Worm (Caenorhabditis elegans) whole organism, young adult: Measurements from ENCODE around the gene glb-7.

Experiments
- B0019.2 ChIP-seq: fragments of 200-800 bp; sonication (Bioruptor generic); conservative IDR thresholded peaks from 2 replicates; pipeline ENCODE4 v1.3.6; 2022; ENCODE audit warnings: missing genetic modification reagents, missing genetic modification characterization, missing compliant biosample characterization
- C06A6.2 ChIP-seq: fragments of 200-800 bp; sonication (Bioruptor generic); conservative IDR thresholded peaks from 2 replicates; pipeline ENCODE4 v1.3.6; 2022; ENCODE audit warnings: missing genetic modification characterization, missing compliant biosample characterization
- C17E4.6 ChIP-seq: fragments of 200-800 bp; sonication (Bioruptor generic); IDR thresholded peaks from 2 replicates; pipeline ENCODE4 v1.3.6; 2022; ENCODE audit warnings: missing genetic modification reagents, missing genetic modification characterization, missing compliant biosample characterization
- D2030.7 ChIP-seq: fragments of 200-800 bp; sonication (Bioruptor generic); IDR thresholded peaks from 2 replicates; pipeline ENCODE4 v1.3.6; 2022; ENCODE audit warnings: missing genetic modification reagents, missing genetic modification characterization, missing compliant biosample characterization
- F23B12.7 ChIP-seq: sonication (generic microtip); optimal IDR thresholded peaks from 2 replicates; lab custom pipeline; 2017; ENCODE audit warnings: missing genetic modification characterization, mild to moderate bottlenecking, missing compliant biosample characterization, antibody characterized with exemption, moderate library complexity; ENCODE audit not compliant: insufficient read depth
- F55B11.4 ChIP-seq: sonication (generic microtip); optimal IDR thresholded peaks from 2 replicates; lab custom pipeline; 2016; ENCODE audit warnings: missing compliant biosample characterization, missing genetic modification characterization, borderline replicate concordance; ENCODE audit not compliant: insufficient read depth
- T07F8.4 ChIP-seq: sonication (generic microtip); optimal IDR thresholded peaks from 2 replicates; lab custom pipeline; 2016; ENCODE audit warnings: mild to moderate bottlenecking, missing genetic modification characterization, moderate library complexity, missing compliant biosample characterization
- Y95B8A.8 ChIP-seq: fragments of 200-800 bp; sonication (Bioruptor generic); IDR thresholded peaks from 2 replicates; pipeline ENCODE4 v1.3.6; 2022; ENCODE audit warnings: missing genetic modification reagents, missing genetic modification characterization, missing compliant biosample characterization
- akir-1 ChIP-seq: fragments of 200-800 bp; sonication (Bioruptor generic); optimal IDR thresholded peaks from 2 replicates; lab custom pipeline; 2018; ENCODE audit warnings: mild to moderate bottlenecking, missing genetic modification characterization, moderate library complexity, missing compliant biosample characterization
- ama-1 ChIP-seq, 3 experiments: fragments of 150-350 bp in 1 of 3; sonication (generic microtip) in 2 of 3; optimal IDR thresholded peaks; 2 replicates each; lab custom pipeline; 2014 to 2018; ENCODE audit warnings: missing biosample characterization in 2 of 3, missing genetic modification characterization in 2 of 3, missing genetic modification reagents in 2 of 3
- aptf-3 ChIP-seq: fragments of 200-800 bp; sonication (Bioruptor generic); IDR thresholded peaks from 2 replicates; pipeline ENCODE4 v1.3.6; 2022; ENCODE audit warnings: missing genetic modification characterization, missing compliant biosample characterization
- bed-2 ChIP-seq: fragments of 200-800 bp; sonication (Bioruptor generic); IDR thresholded peaks from 2 replicates; pipeline ENCODE4 v1.3.6; 2022; ENCODE audit warnings: missing genetic modification reagents, missing genetic modification characterization, missing compliant biosample characterization
- cebp-1 ChIP-seq, 2 experiments: fragments of 200-800 bp in 1 of 2; sonication (Bioruptor generic) in 1 of 2; sonication (generic microtip) in 1 of 2; IDR thresholded peaks in 1 of 2; optimal IDR thresholded peaks in 1 of 2; 2 replicates each; pipeline versions ENCODE4 v1.3.6 to Lab custom; 2017 to 2022; ENCODE audit warnings: missing compliant biosample characterization in 2 of 2, missing genetic modification characterization in 2 of 2, mild to moderate bottlenecking in 1 of 2, missing genetic modification reagents in 1 of 2, moderate library complexity in 1 of 2
- ceh-58 ChIP-seq: fragments of 200-800 bp; sonication (Bioruptor generic); IDR thresholded peaks from 2 replicates; pipeline ENCODE4 v1.3.6; 2022; ENCODE audit warnings: missing genetic modification characterization, missing compliant biosample characterization
- chd-7 ChIP-seq: sonication (generic microtip); optimal IDR thresholded peaks from 2 replicates; lab custom pipeline; 2016; ENCODE audit warnings: mild to moderate bottlenecking, missing genetic modification characterization, moderate library complexity, missing compliant biosample characterization
- die-1 ChIP-seq: sonication (generic microtip); optimal IDR thresholded peaks from 2 replicates; lab custom pipeline; 2016; ENCODE audit warnings: missing genotype, mild to moderate bottlenecking, missing genetic modification characterization, missing compliant biosample characterization
- fkh-3 ChIP-seq: sonication (generic microtip); optimal IDR thresholded peaks from 2 replicates; lab custom pipeline; 2016; ENCODE audit warnings: mild to moderate bottlenecking, missing genetic modification characterization, missing compliant biosample characterization
- gei-17 ChIP-seq: fragments of 200-800 bp; sonication (Bioruptor generic); optimal IDR thresholded peaks from 2 replicates; lab custom pipeline; 2018; ENCODE audit warnings: mild to moderate bottlenecking, missing genetic modification characterization, missing compliant biosample characterization
- hlh-12 ChIP-seq: sonication (generic microtip); optimal IDR thresholded peaks from 2 replicates; lab custom pipeline; 2016; ENCODE audit warnings: missing genetic modification characterization, missing compliant biosample characterization
- hlh-26 ChIP-seq: fragments of 200-800 bp; sonication (Bioruptor generic); conservative IDR thresholded peaks from 2 replicates; pipeline ENCODE4 v1.3.6; 2022; ENCODE audit warnings: missing genetic modification reagents, missing genetic modification characterization, missing compliant biosample characterization
- hsf-1 ChIP-seq: fragments of 200-800 bp; sonication (Bioruptor generic); IDR thresholded peaks from 2 replicates; pipeline ENCODE4 v1.3.6; 2022; ENCODE audit warnings: missing genetic modification reagents, missing genetic modification characterization, missing compliant biosample characterization
- lin-26 ChIP-seq: fragments of 200-800 bp; sonication (Bioruptor generic); IDR thresholded peaks from 2 replicates; pipeline ENCODE4 v1.3.6; 2022; ENCODE audit warnings: missing genetic modification reagents, missing genetic modification characterization, missing compliant biosample characterization
- lin-35 ChIP-seq, 3 experiments: fragments of 150-350 bp in 2 of 3; sonication (generic microtip) in 1 of 3; optimal IDR thresholded peaks; 2 replicates each; lab custom pipeline; 2014 to 2018; ENCODE audit warnings: missing biosample characterization in 3 of 3, missing genetic modification characterization in 3 of 3, missing genetic modification reagents in 3 of 3
- lsl-1 ChIP-seq: fragments of 200-800 bp; sonication (Bioruptor generic); optimal IDR thresholded peaks from 2 replicates; lab custom pipeline; 2018; ENCODE audit warnings: mild to moderate bottlenecking, missing genetic modification characterization, moderate library complexity, missing compliant biosample characterization
- madf-3 ChIP-seq: fragments of 200-800 bp; sonication (Bioruptor generic); IDR thresholded peaks from 2 replicates; pipeline ENCODE4 v1.3.6; 2022; ENCODE audit warnings: missing genetic modification reagents, missing genetic modification characterization, missing compliant biosample characterization
- mcd-1 ChIP-seq: fragments of 200-800 bp; sonication (Bioruptor generic); IDR thresholded peaks from 2 replicates; pipeline ENCODE4 v1.3.6; 2022; ENCODE audit warnings: missing genetic modification reagents, missing genetic modification characterization, missing compliant biosample characterization
- mes-4 ChIP-seq: sonication (generic microtip); optimal IDR thresholded peaks from 2 replicates; lab custom pipeline; 2016; ENCODE audit warnings: missing genotype, missing genetic modification characterization, missing compliant biosample characterization
- nfya-2 ChIP-seq: fragments of 200-800 bp; sonication (Bioruptor generic); IDR thresholded peaks from 2 replicates; pipeline ENCODE4 v1.3.6; 2022; ENCODE audit warnings: missing genetic modification reagents, missing genetic modification characterization, missing compliant biosample characterization
- nhr-27 ChIP-seq: fragments of 200-800 bp; sonication (Bioruptor generic); optimal IDR thresholded peaks from 2 replicates; lab custom pipeline; 2018; ENCODE audit warnings: mild to moderate bottlenecking, missing genetic modification characterization, moderate library complexity, missing compliant biosample characterization
- nhr-90 ChIP-seq: sonication (generic microtip); optimal IDR thresholded peaks from 2 replicates; lab custom pipeline; 2016; ENCODE audit warnings: missing genotype, mild to moderate bottlenecking, missing genetic modification characterization, missing compliant biosample characterization
- rec-8 ChIP-seq, 2 experiments: sonication (generic microtip); optimal IDR thresholded peaks; 2 replicates each; lab custom pipeline; 2016; ENCODE audit warnings: mild to moderate bottlenecking in 2 of 2, missing genetic modification characterization in 2 of 2, missing genetic modification reagents in 2 of 2, missing genotype in 2 of 2, missing biosample characterization in 1 of 2, missing compliant biosample characterization in 1 of 2, moderate library complexity in 1 of 2
- sdz-38 ChIP-seq: sonication (generic microtip); optimal IDR thresholded peaks from 2 replicates; lab custom pipeline; 2016; ENCODE audit warnings: missing genotype, missing genetic modification characterization, missing compliant biosample characterization
- zim-3 ChIP-seq: sonication (generic microtip); optimal IDR thresholded peaks from 2 replicates; lab custom pipeline; 2017; ENCODE audit warnings: mild to moderate bottlenecking, missing genetic modification characterization, moderate library complexity, missing compliant biosample characterization
- ztf-22 ChIP-seq: fragments of 200-800 bp; sonication (Bioruptor generic); optimal IDR thresholded peaks from 2 replicates; lab custom pipeline; 2018; ENCODE audit warnings: mild to moderate bottlenecking, missing genetic modification characterization, moderate library complexity, missing compliant biosample characterization
- ztf-26 ChIP-seq: sonication (generic microtip); optimal IDR thresholded peaks from 2 replicates; lab custom pipeline; 2017; ENCODE audit warnings: missing genetic modification characterization, missing compliant biosample characterization

Gene glb-7

ce11 chrIV:2113362-2114056, 9.1 kb upstream of the glb-7 start, which contains the start of gene C23H5.8 (continued):
- no peak for TF ChIP-seq D2030.7 (GFP tag; lab: Robert Waterston, UW)
- TF ChIP-seq hsf-1 (GFP tag; lab: Robert Waterston, UW): peak; percentile 96
- TF ChIP-seq nfya-2 (GFP tag; lab: Robert Waterston, UW): no peak
- TF ChIP-seq cebp-1 (GFP tag; IDR thresholded peaks at IDR 0.05; lab: Robert Waterston, UW): no peak
- no peak for TF ChIP-seq cebp-1 (tag; optimal IDR thresholded peaks at IDR 0.05; lab: Kevin White, UChicago)
- TF ChIP-seq T07F8.4 (tag; lab: Kevin White, UChicago): no peak
- TF ChIP-seq lin-26 (GFP tag; lab: Robert Waterston, UW): no peak

ce11 chrIV:2114337-2114736, 8.3 kb upstream of the glb-7 start, which contains the start of gene xbx-4:
Gene xbx-4 (plus strand): TSS chrIV:2114637.
- TF ChIP-seq akir-1: no peak
- no peak for TF ChIP-seq lsl-1 (GFP tag; lab: Kevin White, UChicago)
- no peak for TF ChIP-seq fkh-3 (tag; lab: Kevin White, UChicago)
- TF ChIP-seq D2030.7 (GFP tag; lab: Robert Waterston, UW): no peak
- TF ChIP-seq zim-3 (tag; lab: Kevin White, UChicago): no peak
- no peak for TF ChIP-seq ama-1 (optimal IDR thresholded peaks at IDR 0.05; lab: Kevin White, UChicago)
- TF ChIP-seq ama-1 (GFP tag; optimal IDR thresholded peaks at IDR 0.05; lab: Kevin White, UChicago): no peak
- TF ChIP-seq mcd-1 (GFP tag; lab: Robert Waterston, UW): no peak
- no peak for TF ChIP-seq ztf-22 (GFP tag; lab: Kevin White, UChicago)
- no peak for TF ChIP-seq F23B12.7 (tag; lab: Kevin White, UChicago)
- TF ChIP-seq bed-2 (GFP tag; lab: Robert Waterston, UW): no peak
- TF ChIP-seq F55B11.4 (tag; lab: Kevin White, UChicago): no peak
- no peak for TF ChIP-seq ztf-26

- no peak for TF ChIP-seq lin-35 (GFP tag; optimal IDR thresholded peaks at IDR 0.05; lab: Kevin White, UChicago)
- no peak for TF ChIP-seq D2030.7 (GFP tag; lab: Robert Waterston, UW)
- TF ChIP-seq ceh-58 (GFP tag; lab: Robert Waterston, UW): no peak
- TF ChIP-seq sdz-38 (tag; lab: Kevin White, UChicago): no peak
- no peak for TF ChIP-seq nhr-27 (tag; lab: Kevin White, UChicago)
- TF ChIP-seq hlh-26 (GFP tag; lab: Robert Waterston, UW): no peak
- no peak for TF ChIP-seq rec-8 (tag; optimal IDR thresholded peaks at IDR 0.05; lab: Kevin White, UChicago)
- TF ChIP-seq nhr-90 (tag; lab: Kevin White, UChicago): no peak
- no peak for TF ChIP-seq C06A6.2
- TF ChIP-seq Y95B8A.8: no peak
- no peak for TF ChIP-seq mes-4 (tag; lab: Kevin White, UChicago)
- no peak for TF ChIP-seq aptf-3
- TF ChIP-seq B0019.2 (GFP tag; lab: Robert Waterston, UW): no peak
- no peak for TF ChIP-seq chd-7 (tag; lab: Kevin White, UChicago)
- TF ChIP-seq die-1 (tag; lab: Kevin White, UChicago): no peak
- TF ChIP-seq gei-17 (GFP tag; lab: Kevin White, UChicago): no peak
- TF ChIP-seq ztf-22 (GFP tag; lab: Kevin White, UChicago): no peak
- no peak for TF ChIP-seq madf-3 (GFP tag; lab: Robert Waterston, UW)
- no peak for TF ChIP-seq C17E4.6
- TF ChIP-seq hlh-12 (tag; lab: Kevin White, UChicago): no peak
Observed at ce11 chrIV:2117268-2117667, 5.3 kb upstream of the glb-7 start.
